Worm (Caenorhabditis elegans) whole organism, L2 larva: ENCODE data around the gene Y37E11B.10.

ENCODE experiments used
- C34F6.9 ChIP-seq: fragments of 150-350 bp; optimal IDR thresholded peaks from 2 replicates; lab custom pipeline; 2014; ENCODE audit warnings: missing biosample characterization, missing genetic modification characterization
- F13H6.1 ChIP-seq: sonication (generic microtip); optimal IDR thresholded peaks from 2 replicates; lab custom pipeline; 2016; ENCODE audit warnings: missing genetic modification characterization, missing compliant biosample characterization
- R02D3.7 ChIP-seq: fragments of 150-350 bp; optimal IDR thresholded peaks from 2 replicates; lab custom pipeline; 2014; ENCODE audit warnings: missing biosample characterization, missing genetic modification characterization
- Y55F3AM.14 ChIP-seq: fragments of 200-800 bp; sonication (Bioruptor generic); optimal IDR thresholded peaks from 2 replicates; lab custom pipeline; 2018; ENCODE audit warnings: mild to moderate bottlenecking, missing genetic modification characterization, missing compliant biosample characterization
- ZK546.5 ChIP-seq: sonication (generic microtip); optimal IDR thresholded peaks from 2 replicates; lab custom pipeline; 2017; ENCODE audit warnings: missing biosample characterization, missing genetic modification characterization
- alr-1 ChIP-seq: fragments of 150-350 bp; optimal IDR thresholded peaks from 2 replicates; lab custom pipeline; 2014; ENCODE audit warnings: missing biosample characterization, missing genetic modification characterization
- blmp-1 ChIP-seq: sonication (generic microtip); optimal IDR thresholded peaks from 2 replicates; lab custom pipeline; 2017; ENCODE audit warnings: missing genetic modification characterization, mild to moderate bottlenecking, missing compliant biosample characterization, antibody characterized with exemption, moderate library complexity; ENCODE audit not compliant: insufficient read depth
- ceh-82 ChIP-seq: fragments of 150-350 bp; optimal IDR thresholded peaks from 2 replicates; lab custom pipeline; 2014; ENCODE audit warnings: missing biosample characterization, missing genetic modification characterization
- crh-2 ChIP-seq: sonication (generic microtip); optimal IDR thresholded peaks from 2 replicates; lab custom pipeline; 2017; ENCODE audit warnings: missing biosample characterization, missing genetic modification characterization
- dmd-4 ChIP-seq: sonication (generic microtip); optimal IDR thresholded peaks from 2 replicates; lab custom pipeline; 2017; ENCODE audit warnings: missing biosample characterization, missing genetic modification characterization
- egl-27 ChIP-seq: sonication (generic microtip); optimal IDR thresholded peaks from 3 replicates; lab custom pipeline; 2017; ENCODE audit warnings: missing biosample characterization, missing genetic modification reagents, missing genetic modification characterization
- elt-1 ChIP-seq: fragments of 150-350 bp; optimal IDR thresholded peaks from 2 replicates; lab custom pipeline; 2014; ENCODE audit warnings: missing biosample characterization, missing genetic modification characterization
- fos-1 ChIP-seq: fragments of 150-350 bp; optimal IDR thresholded peaks from 2 replicates; lab custom pipeline; 2014; ENCODE audit warnings: missing biosample characterization, missing genetic modification characterization
- gmeb-1 ChIP-seq: fragments of 150-350 bp; optimal IDR thresholded peaks from 2 replicates; lab custom pipeline; 2014; ENCODE audit warnings: missing biosample characterization, missing genetic modification characterization
- lin-11 ChIP-seq: fragments of 150-350 bp; sonication (generic microtip); optimal IDR thresholded peaks from 2 replicates; lab custom pipeline; 2014; ENCODE audit warnings: missing biosample characterization, missing genetic modification characterization, inconsistent platforms, mixed read lengths
- lin-13 ChIP-seq: fragments of 150-350 bp; optimal IDR thresholded peaks from 2 replicates; lab custom pipeline; 2014; ENCODE audit warnings: missing biosample characterization, missing genetic modification reagents, missing genetic modification characterization
- lsy-2 ChIP-seq, 2 experiments: fragments of 150-350 bp in 1 of 2; sonication (generic microtip) in 1 of 2; optimal IDR thresholded peaks; 2 replicates each; lab custom pipeline; 2014 to 2017; ENCODE audit warnings: missing biosample characterization in 2 of 2, missing genetic modification characterization in 2 of 2
- mab-5 ChIP-seq: fragments of 150-350 bp; optimal IDR thresholded peaks from 2 replicates; lab custom pipeline; 2014; ENCODE audit warnings: missing biosample characterization, missing genetic modification characterization
- mbf-1 ChIP-seq: sonication (generic microtip); optimal IDR thresholded peaks from 2 replicates; lab custom pipeline; 2017; ENCODE audit warnings: missing biosample characterization, missing genetic modification characterization
- mdl-1 ChIP-seq, 2 experiments: fragments of 150-350 bp in 1 of 2; sonication (generic microtip) in 1 of 2; optimal IDR thresholded peaks; 2 replicates each; lab custom pipeline; 2017; ENCODE audit warnings: missing biosample characterization in 2 of 2, missing genetic modification characterization in 2 of 2
- nhr-10 ChIP-seq: sonication (generic microtip); optimal IDR thresholded peaks from 2 replicates; lab custom pipeline; 2017; ENCODE audit warnings: missing biosample characterization, missing genetic modification characterization
- nhr-11 ChIP-seq: fragments of 150-350 bp; optimal IDR thresholded peaks from 2 replicates; lab custom pipeline; 2014; ENCODE audit warnings: missing biosample characterization, missing genetic modification characterization
- nhr-12 ChIP-seq: fragments of 150-350 bp; optimal IDR thresholded peaks from 2 replicates; lab custom pipeline; 2014; ENCODE audit warnings: missing biosample characterization, missing genetic modification characterization
- nhr-129 ChIP-seq: fragments of 150-350 bp; optimal IDR thresholded peaks from 2 replicates; lab custom pipeline; 2014; ENCODE audit warnings: missing biosample characterization, missing genetic modification characterization
- nhr-21 ChIP-seq: fragments of 150-350 bp; optimal IDR thresholded peaks from 2 replicates; lab custom pipeline; 2014; ENCODE audit warnings: missing biosample characterization, missing genetic modification characterization
- nhr-25 ChIP-seq: fragments of 150-350 bp; sonication (generic microtip); optimal IDR thresholded peaks from 3 replicates; lab custom pipeline; 2014; ENCODE audit warnings: missing biosample characterization, missing genetic modification characterization
- nhr-6 ChIP-seq: fragments of 150-350 bp; optimal IDR thresholded peaks from 2 replicates; lab custom pipeline; 2014; ENCODE audit warnings: missing biosample characterization, missing genetic modification characterization
- nhr-77 ChIP-seq: fragments of 150-350 bp; optimal IDR thresholded peaks from 2 replicates; lab custom pipeline; 2014; ENCODE audit warnings: missing biosample characterization, missing genetic modification characterization
- peb-1 ChIP-seq: fragments of 150-350 bp; optimal IDR thresholded peaks from 2 replicates; lab custom pipeline; 2014; ENCODE audit warnings: missing biosample characterization, missing genetic modification characterization
- sem-4 ChIP-seq: fragments of 150-350 bp; optimal IDR thresholded peaks from 2 replicates; lab custom pipeline; 2014; ENCODE audit warnings: missing biosample characterization, missing genetic modification reagents, missing genetic modification characterization
- skn-1 ChIP-seq: sonication (generic microtip); optimal IDR thresholded peaks from 2 replicates; lab custom pipeline; 2017; ENCODE audit warnings: missing biosample characterization, missing genetic modification characterization
- sma-3 ChIP-seq: sonication (generic microtip); optimal IDR thresholded peaks from 2 replicates; lab custom pipeline; 2016; ENCODE audit warnings: missing genetic modification reagents, missing genetic modification characterization, missing compliant biosample characterization
- sma-9 ChIP-seq, 2 experiments: fragments of 150-350 bp in 1 of 2; sonication (generic microtip) in 1 of 2; optimal IDR thresholded peaks; 2 replicates each; lab custom pipeline; 2014 to 2016; ENCODE audit warnings: missing genetic modification characterization in 2 of 2, mild to moderate bottlenecking in 1 of 2, missing biosample characterization in 1 of 2, missing compliant biosample characterization in 1 of 2, missing genetic modification reagents in 1 of 2, moderate library complexity in 1 of 2
- unc-39 ChIP-seq: fragments of 150-350 bp; optimal IDR thresholded peaks from 2 replicates; lab custom pipeline; 2014; ENCODE audit warnings: missing biosample characterization, missing genetic modification characterization
- unc-55 ChIP-seq: fragments of 150-350 bp; sonication (generic microtip); optimal IDR thresholded peaks from 3 replicates; lab custom pipeline; 2014; ENCODE audit warnings: missing biosample characterization, missing genetic modification reagents, missing genetic modification characterization
- zag-1 ChIP-seq: fragments of 150-350 bp; optimal IDR thresholded peaks from 2 replicates; lab custom pipeline; 2014; ENCODE audit warnings: missing biosample characterization, missing genetic modification characterization
- ztf-1 ChIP-seq: fragments of 200-800 bp; sonication (Bioruptor generic); conservative IDR thresholded peaks from 2 replicates; pipeline ENCODE4 v1.3.6; 2022; ENCODE audit warnings: missing genetic modification characterization, missing compliant biosample characterization
- ztf-11 ChIP-seq: sonication (generic microtip); optimal IDR thresholded peaks from 2 replicates; lab custom pipeline; 2017; ENCODE audit warnings: missing biosample characterization, missing genetic modification characterization
- ztf-4 ChIP-seq: fragments of 150-350 bp; optimal IDR thresholded peaks from 2 replicates; lab custom pipeline; 2014; ENCODE audit warnings: missing biosample characterization, missing genetic modification characterization

Gene Y37E11B.10

DNA sequence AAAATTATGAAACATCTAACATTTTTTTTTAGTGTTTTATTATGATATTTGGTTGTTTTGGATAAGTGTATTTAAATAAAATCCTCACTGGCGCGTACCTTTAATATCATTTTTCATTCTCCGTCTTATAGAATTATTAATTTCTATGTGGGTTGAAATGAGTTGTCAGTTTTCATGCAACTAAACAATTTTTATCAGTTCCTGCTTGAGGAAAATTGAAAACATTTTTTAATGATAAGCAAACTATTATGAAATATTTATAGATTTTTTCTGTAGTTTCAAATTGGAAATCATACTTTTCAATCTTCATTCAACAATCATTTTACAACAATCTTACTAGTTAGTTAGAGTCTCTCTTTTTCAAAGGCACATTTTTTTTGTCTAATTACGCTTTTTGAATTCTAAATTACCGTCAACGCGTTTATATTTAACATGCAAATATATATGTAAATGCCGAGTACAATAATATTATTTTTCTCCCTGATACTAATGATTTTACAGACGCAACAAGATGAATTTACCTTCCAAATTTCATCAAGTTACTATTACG is at the start of gene Y37E11B.10, which contains the start of gene kgb-2:
TSS of gene Y37E11B.10 (minus strand) at position 182 of the 550 bp plus-strand sequence.
TSS of gene kgb-2 (plus strand) at position 500 of the 550 bp plus-strand sequence.
- TF ChIP-seq fos-1 (tag; lab: Kevin White, UChicago): peak; percentile 65
- TF ChIP-seq nhr-77 (tag; lab: Kevin White, UChicago): no peak

- no peak for TF ChIP-seq R02D3.7
- TF ChIP-seq ztf-4 (tag; lab: Kevin White, UChicago): no peak
- no peak for TF ChIP-seq elt-1
- no peak for TF ChIP-seq sem-4
- TF ChIP-seq nhr-77 (tag; lab: Kevin White, UChicago): no peak
- no peak for TF ChIP-seq skn-1 (tag; lab: Kevin White, UChicago)
- no peak for TF ChIP-seq nhr-10 (tag; lab: Kevin White, UChicago)
- TF ChIP-seq sma-3 (GFP tag; lab: Kevin White, UChicago): no peak
- TF ChIP-seq ZK546.5 (tag; lab: Kevin White, UChicago): no peak
- no peak for TF ChIP-seq nhr-6 (tag; lab: Kevin White, UChicago)
- no peak for TF ChIP-seq fos-1 (tag; lab: Kevin White, UChicago)
- peak; percentile 47 for TF ChIP-seq F13H6.1 (tag; lab: Kevin White, UChicago)
- peak; percentile 19 for TF ChIP-seq nhr-129 (tag; lab: Kevin White, UChicago)
- TF ChIP-seq mbf-1 (tag; lab: Kevin White, UChicago): no peak
- no peak for TF ChIP-seq nhr-25 (tag; lab: Kevin White, UChicago)
- no peak for TF ChIP-seq ztf-1 (GFP tag; lab: Robert Waterston, UW)
- TF ChIP-seq ceh-82 (tag; lab: Kevin White, UChicago): no peak
- peak in 1 of 2 experiments; percentile 40 for TF ChIP-seq lsy-2 (tag; optimal IDR thresholded peaks at IDR 0.05; lab: Kevin White, UChicago)
These were observed 49.6 kb upstream of the Y37E11B.10 start for ce11 chrIV:3655896-3656295.

DNA sequence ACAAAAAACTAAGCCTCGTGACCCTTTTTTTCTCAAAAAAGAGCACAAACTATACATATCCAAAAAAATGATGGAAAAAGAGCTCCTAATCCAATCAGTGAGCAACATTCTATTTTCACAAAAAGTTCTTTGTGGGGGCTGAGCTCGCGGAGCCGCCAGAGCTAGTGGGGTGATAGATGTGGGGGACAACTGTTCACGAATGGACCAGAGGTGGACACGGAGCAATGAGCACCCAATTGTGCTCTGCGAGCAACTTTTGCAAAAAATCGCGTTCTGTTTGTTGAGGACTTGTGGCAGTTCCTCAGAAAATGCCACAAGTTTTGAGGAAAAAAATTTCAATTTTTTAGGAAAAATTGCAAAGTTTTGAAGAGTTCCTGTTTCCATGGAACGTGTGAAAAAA is 48.6 kb upstream of the Y37E11B.10 start:
- TF ChIP-seq nhr-25 (tag; lab: Kevin White, UChicago) (no peak), lin-13 (no peak), F13H6.1 (tag; lab: Kevin White, UChicago) (peak; percentile 46), C34F6.9 (no peak), skn-1 (tag; lab: Kevin White, UChicago) (no peak), ztf-4 (tag; lab: Kevin White, UChicago) (no peak), lsy-2 (tag; optimal IDR thresholded peaks at IDR 0.05; lab: Kevin White, UChicago) (no peak), blmp-1 (tag; lab: Kevin White, UChicago) (no peak)

DNA sequence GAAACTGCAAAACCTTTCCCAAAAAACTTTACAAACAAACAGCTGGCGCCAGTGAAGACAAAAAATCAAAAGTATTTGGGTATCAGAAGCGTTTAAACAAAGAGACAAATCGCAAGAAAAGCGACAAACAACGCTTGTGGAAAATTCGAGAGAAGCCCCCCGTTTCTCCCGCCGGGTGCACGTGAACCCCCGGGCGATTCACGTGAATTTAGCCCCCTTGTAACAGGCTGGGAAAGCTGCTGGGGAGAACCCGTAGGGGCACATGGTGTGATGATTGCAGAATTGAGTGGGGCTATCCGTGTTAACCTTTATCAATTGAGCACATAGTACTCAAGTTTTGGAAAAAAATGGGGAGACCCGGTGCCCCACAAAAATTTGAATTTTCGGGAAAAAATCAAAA is 47.9 kb upstream of the Y37E11B.10 start:
- TF ChIP-seq C34F6.9 (peak; percentile 16), Y55F3AM.14 (GFP tag; lab: Kevin White, UChicago) (peak; percentile 36), gmeb-1 (tag; lab: Kevin White, UChicago) (peak; percentile 33), ztf-11 (no peak), nhr-21 (tag; lab: Kevin White, UChicago) (peak; percentile 62), lin-11 (tag; lab: Kevin White, UChicago) (peak; percentile 3), nhr-11 (no peak), unc-39 (tag; lab: Kevin White, UChicago) (no peak), alr-1 (no peak), R02D3.7 (no peak), blmp-1 (tag; lab: Kevin White, UChicago) (peak; percentile 7), dmd-4 (tag; lab: Kevin White, UChicago) (no peak), lsy-2 (tag; optimal IDR thresholded peaks at IDR 0.05; lab: Kevin White, UChicago) (peak in 1 of 2 experiments; percentile 47), mbf-1 (tag; lab: Kevin White, UChicago) (no peak), ztf-4 (tag; lab: Kevin White, UChicago) (no peak), nhr-25 (tag; lab: Kevin White, UChicago) (peak; percentile 64), fos-1 (tag; lab: Kevin White, UChicago) (peak; percentile 22), crh-2 (tag; lab: Kevin White, UChicago) (peak; percentile 14), peb-1 (tag; lab: Kevin White, UChicago) (no peak), F13H6.1 (tag; lab: Kevin White, UChicago) (peak; percentile 95), sma-9 (GFP tag; optimal IDR thresholded peaks at IDR 0.05; lab: Kevin White, UChicago) (peak; percentile 99), sma-9 (tag; optimal IDR thresholded peaks at IDR 0.05; lab: Kevin White, UChicago) (no peak), egl-27 (tag; lab: Kevin White, UChicago) (peak; percentile 69), sma-3 (GFP tag; lab: Kevin White, UChicago) (peak; percentile 65), unc-55 (GFP tag; lab: Kevin White, UChicago) (no peak), ZK546.5 (tag; lab: Kevin White, UChicago) (no peak), lin-13 (no peak), nhr-12 (tag; lab: Kevin White, UChicago) (no peak), mdl-1 (tag; optimal IDR thresholded peaks at IDR 0.05; lab: Kevin White, UChicago) (peak; percentile 48 to 71), elt-1 (no peak), nhr-129 (tag; lab: Kevin White, UChicago) (peak; percentile 72), zag-1 (no peak), nhr-77 (tag; lab: Kevin White, UChicago) (no peak), mab-5 (tag; lab: Kevin White, UChicago) (peak; percentile 38), sem-4 (no peak)
